Worm (Caenorhabditis elegans) whole organism, L4 larva: Measurements from ENCODE around the gene vang-1.
"Not testable (repeated sequence)": the region's sequence is repeated elsewhere in the genome, so short reads cannot be mapped to it uniquely, and the experiment has no call there.

ENCODE experiments used
- aly-2 ChIP-seq: sonication (generic microtip); optimal IDR thresholded peaks from 2 replicates; lab custom pipeline; 2018; ENCODE audit warnings: missing biosample characterization, missing genetic modification characterization
- ama-1 ChIP-seq: fragments of 150-350 bp; optimal IDR thresholded peaks from 2 replicates; lab custom pipeline; 2014; ENCODE audit warnings: inconsistent platforms, mixed read lengths
- egl-27 ChIP-seq: sonication (generic microtip); optimal IDR thresholded peaks from 3 replicates; lab custom pipeline; 2017; ENCODE audit warnings: missing biosample characterization, missing genetic modification reagents, missing genetic modification characterization
- fkh-10 ChIP-seq: fragments of 150-350 bp; optimal IDR thresholded peaks from 2 replicates; lab custom pipeline; 2014; ENCODE audit warnings: missing biosample characterization, missing genetic modification reagents, missing genetic modification characterization
- mdl-1 ChIP-seq, 2 experiments: fragments of 150-350 bp in 1 of 2; sonication (generic microtip) in 1 of 2; optimal IDR thresholded peaks; 2 replicates each; lab custom pipeline; 2014 to 2017; ENCODE audit warnings: missing biosample characterization in 2 of 2, missing genetic modification characterization in 2 of 2
- nhr-48 ChIP-seq: sonication (generic microtip); optimal IDR thresholded peaks from 2 replicates; lab custom pipeline; 2016; ENCODE audit warnings: mild to moderate bottlenecking, missing genetic modification characterization, missing compliant biosample characterization
- php-3 ChIP-seq: fragments of 200-800 bp; sonication (Bioruptor generic); IDR thresholded peaks from 2 replicates; pipeline ENCODE4 v1.3.6; 2022; ENCODE audit warnings: missing genetic modification reagents, missing genetic modification characterization, missing compliant biosample characterization
- ztf-11 ChIP-seq: fragments of 150-350 bp; optimal IDR thresholded peaks from 2 replicates; lab custom pipeline; 2014; ENCODE audit warnings: missing biosample characterization, missing genetic modification characterization

DNA sequence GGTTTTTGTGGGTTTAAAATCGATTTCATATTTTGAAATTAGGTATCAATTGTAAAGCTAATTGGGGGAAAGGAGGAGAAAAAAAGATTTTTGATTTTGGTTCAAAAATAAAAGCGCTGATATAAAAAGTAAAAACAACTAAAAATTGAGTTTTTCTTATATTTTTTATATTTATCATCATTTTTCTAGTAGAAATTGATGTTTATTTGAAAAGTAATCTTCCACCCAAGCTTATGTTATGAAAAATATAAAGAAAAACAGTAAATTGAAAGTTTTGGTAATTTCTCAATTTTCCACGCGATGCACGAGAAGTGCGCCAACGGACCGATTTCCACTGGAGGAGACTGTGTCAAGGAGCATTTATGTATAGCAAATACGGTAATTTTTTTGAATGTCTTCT lies 8.6 kb downstream of the vang-1 start, which contains the start of gene B0410.1:
- TF ChIP-seq ama-1 (lab: Kevin White, UChicago); aly-2 (tag; lab: Kevin White, UChicago); mdl-1 (tag; optimal IDR thresholded peaks at IDR 0.05; lab: Kevin White, UChicago); fkh-10 (GFP tag; lab: Kevin White, UChicago); nhr-48 (tag; lab: Kevin White, UChicago); ztf-11; egl-27 (tag; lab: Kevin White, UChicago); php-3 (GFP tag; lab: Robert Waterston, UW): not testable (repeated sequence)
